Fruit fly (Drosophila melanogaster) whole organism, embryonic: ENCODE data around the gene CG8135.
A peak's percentile ranks its signal among the peaks of the same experiment; 100 is the strongest.

ENCODE experiments used
- Adf1 ChIP-seq: fragments of 200-800 bp; sonication (Bioruptor generic); IDR thresholded peaks from 2 replicates; pipeline ENCODE4 v1.3.6; 2022; ENCODE audit warnings: missing biosample characterization, missing genetic modification characterization
- Asciz ChIP-seq: fragments of 200-800 bp; sonication (Bioruptor generic); optimal IDR thresholded peaks from 2 replicates; lab custom pipeline; 2017; ENCODE audit warnings: missing biosample characterization, mild to moderate bottlenecking, missing genetic modification characterization, missing genetic modification reagents
- B-H1 ChIP-seq: fragments of 200-800 bp; sonication (Bioruptor generic); IDR thresholded peaks from 3 replicates; pipeline ENCODE4 v1.3.6; 2022; ENCODE audit warnings: missing biosample characterization, missing genetic modification characterization
- BEAF-32 ChIP-seq: fragments of 200-800 bp; sonication (Bioruptor generic); optimal IDR thresholded peaks from 3 replicates; lab custom pipeline; 2017; ENCODE audit warnings: missing biosample characterization, missing genetic modification characterization, mild to moderate bottlenecking, moderate library complexity, missing genetic modification reagents
- Blimp-1 ChIP-seq: fragments of 200-800 bp; sonication (Bioruptor generic); optimal IDR thresholded peaks from 3 replicates; lab custom pipeline; 2018; ENCODE audit warnings: missing biosample characterization, missing genetic modification characterization, mild to moderate bottlenecking, moderate library complexity, missing genetic modification reagents
- CG10147 ChIP-seq: fragments of 200-800 bp; sonication (Bioruptor generic); optimal IDR thresholded peaks from 2 replicates; lab custom pipeline; 2019; ENCODE audit warnings: missing biosample characterization, mild to moderate bottlenecking, missing genetic modification characterization, moderate library complexity
- CG12236 ChIP-seq: fragments of 200-800 bp; sonication (Bioruptor generic); optimal IDR thresholded peaks from 2 replicates; lab custom pipeline; 2016; ENCODE audit warnings: missing biosample characterization, missing genetic modification characterization
- CG13123 ChIP-seq: fragments of 200-800 bp; sonication (Bioruptor generic); optimal IDR thresholded peaks from 2 replicates; lab custom pipeline; 2016; ENCODE audit warnings: missing biosample characterization, missing genetic modification characterization
- CG13424 ChIP-seq: fragments of 200-800 bp; sonication (Bioruptor generic); optimal IDR thresholded peaks from 2 replicates; lab custom pipeline; 2019; ENCODE audit warnings: missing biosample characterization, mild to moderate bottlenecking, missing genetic modification characterization, moderate library complexity
- CG18011 ChIP-seq: fragments of 200-800 bp; sonication (Bioruptor generic); optimal IDR thresholded peaks from 2 replicates; lab custom pipeline; 2017; ENCODE audit warnings: missing biosample characterization, missing genetic modification characterization, mild to moderate bottlenecking, moderate library complexity, missing genotype
- CG18262 ChIP-seq: fragments of 200-800 bp; optimal IDR thresholded peaks from 3 replicates; lab custom pipeline; 2019; ENCODE audit warnings: missing biosample characterization, mild to moderate bottlenecking, missing genetic modification characterization, moderate library complexity
- CG2129 ChIP-seq: fragments of 200-800 bp; sonication (Bioruptor generic); IDR thresholded peaks from 2 replicates; pipeline ENCODE4 v1.3.6; 2022; ENCODE audit warnings: missing biosample characterization, missing genetic modification characterization; ENCODE audit not compliant: partially characterized antibody
- CG34376 ChIP-seq: fragments of 200-800 bp; sonication (Bioruptor generic); optimal IDR thresholded peaks from 2 replicates; lab custom pipeline; 2018; ENCODE audit warnings: missing biosample characterization, mild to moderate bottlenecking, missing genetic modification characterization
- CG4328 ChIP-seq: fragments of 200-800 bp; sonication (Bioruptor generic); optimal IDR thresholded peaks from 3 replicates; lab custom pipeline; 2017; ENCODE audit warnings: missing biosample characterization, missing genetic modification reagents, missing genetic modification characterization
- CG4404 ChIP-seq: fragments of 200-800 bp; sonication (Bioruptor generic); IDR thresholded peaks from 2 replicates; pipeline ENCODE4 v1.3.6; 2022; ENCODE audit warnings: missing biosample characterization, missing genetic modification characterization
- Dfd ChIP-seq, 2 experiments: fragments of >200 bp; optimal IDR thresholded peaks; 2 replicates each; lab custom pipeline; 2017; ENCODE audit warnings: missing biosample characterization in 2 of 2, missing genetic modification characterization in 2 of 2
- Dll ChIP-seq: fragments of 200-800 bp; sonication (Bioruptor generic); IDR thresholded peaks from 4 replicates; pipeline ENCODE4 v1.3.6; 2022; ENCODE audit warnings: missing biosample characterization, missing genetic modification characterization; ENCODE audit not compliant: partially characterized antibody
- ERR ChIP-seq: fragments of 200-800 bp; sonication (Bioruptor generic); optimal IDR thresholded peaks from 2 replicates; lab custom pipeline; 2016; ENCODE audit warnings: missing biosample characterization, missing genetic modification characterization
- HHEX ChIP-seq: fragments of 200-800 bp; sonication (Bioruptor generic); optimal IDR thresholded peaks from 3 replicates; lab custom pipeline; 2017; ENCODE audit warnings: missing biosample characterization, mild to moderate bottlenecking, missing genetic modification characterization, missing genetic modification reagents
- HLH3B ChIP-seq: fragments of 200-800 bp; sonication (Bioruptor generic); IDR thresholded peaks from 2 replicates; pipeline ENCODE4 v1.3.6; 2022; ENCODE audit warnings: missing biosample characterization, missing genetic modification characterization
- Kr ChIP-seq: fragments of 200-800 bp; sonication (Bioruptor generic); optimal IDR thresholded peaks from 2 replicates; lab custom pipeline; 2017; ENCODE audit warnings: missing biosample characterization, mild to moderate bottlenecking, missing genetic modification characterization
- Lim3 ChIP-seq: fragments of 200-800 bp; sonication (Bioruptor generic); IDR thresholded peaks from 2 replicates; pipeline ENCODE4 v1.3.6; 2022; ENCODE audit warnings: missing biosample characterization, missing genetic modification characterization
- Med ChIP-seq: fragments of 200-800 bp; sonication (Bioruptor generic); peaks from one replicate; lab custom pipeline; 2016; ENCODE audit warnings: missing biosample characterization, missing genetic modification characterization, mild to moderate bottlenecking, inconsistent platforms, moderate library complexity
- NK7.1 ChIP-seq: fragments of 200-800 bp; sonication (Bioruptor generic); optimal IDR thresholded peaks from 3 replicates; lab custom pipeline; 2016; ENCODE audit warnings: missing biosample characterization, missing genetic modification characterization
- Nf-YB ChIP-seq: fragments of 200-800 bp; sonication (Bioruptor generic); optimal IDR thresholded peaks from 3 replicates; lab custom pipeline; 2019; ENCODE audit warnings: missing biosample characterization, mild to moderate bottlenecking, missing genetic modification characterization, moderate library complexity
- Stat92E ChIP-seq, 3 experiments: fragments of >200 bp in 2 of 3; fragments of 200-800 bp in 1 of 3; sonication (Bioruptor generic) in 1 of 3; optimal IDR thresholded peaks; 2 replicates each; lab custom pipeline; 2017 to 2019; ENCODE audit warnings: missing biosample characterization in 3 of 3, missing genetic modification characterization in 3 of 3, mild to moderate bottlenecking in 1 of 3, moderate library complexity in 1 of 3
- Trl ChIP-seq, 3 experiments: fragments of >200 bp in 2 of 3; fragments of 200-800 bp in 1 of 3; sonication (Bioruptor generic) in 1 of 3; optimal IDR thresholded peaks; 2 replicates in 1 of 3; 3 replicates in 2 of 3; lab custom pipeline; 2016 to 2017; ENCODE audit warnings: missing biosample characterization in 1 of 3, missing genetic modification characterization in 1 of 3
- ara ChIP-seq: fragments of 200-800 bp; sonication (Bioruptor generic); IDR thresholded peaks from 2 replicates; pipeline ENCODE4 v1.3.6; 2022; ENCODE audit warnings: missing biosample characterization, missing genetic modification characterization
- ase ChIP-seq: fragments of 200-800 bp; sonication (Bioruptor generic); IDR thresholded peaks from 3 replicates; pipeline ENCODE4 v1.3.6; 2022; ENCODE audit warnings: missing biosample characterization, missing genetic modification characterization
- bbx ChIP-seq: fragments of 200-800 bp; sonication (Bioruptor generic); IDR thresholded peaks from 2 replicates; pipeline ENCODE4 v1.3.6; 2022; ENCODE audit warnings: missing biosample characterization, missing genetic modification characterization; ENCODE audit not compliant: partially characterized antibody
- bowl ChIP-seq: fragments of 200-800 bp; sonication (Bioruptor generic); IDR thresholded peaks from 2 replicates; pipeline ENCODE4 v1.3.6; 2022; ENCODE audit warnings: missing biosample characterization, missing genetic modification characterization
- caup ChIP-seq: fragments of 200-800 bp; sonication (Bioruptor generic); optimal IDR thresholded peaks from 3 replicates; lab custom pipeline; 2017; ENCODE audit warnings: missing biosample characterization, mild to moderate bottlenecking, missing genetic modification characterization, moderate library complexity; ENCODE audit not compliant: severe bottlenecking
- chinmo ChIP-seq: fragments of 200-800 bp; sonication (Bioruptor generic); IDR thresholded peaks from 4 replicates; pipeline ENCODE4 v1.3.6; 2022; ENCODE audit warnings: missing biosample characterization, missing genetic modification characterization; ENCODE audit not compliant: partially characterized antibody
- dmrt11E ChIP-seq: fragments of 200-800 bp; sonication (Bioruptor generic); optimal IDR thresholded peaks from 3 replicates; lab custom pipeline; 2018; ENCODE audit warnings: missing biosample characterization, mild to moderate bottlenecking, missing genetic modification characterization, moderate library complexity
- ftz-f1 ChIP-seq: fragments of 200-800 bp; sonication (Bioruptor generic); optimal IDR thresholded peaks from 2 replicates; lab custom pipeline; 2016; ENCODE audit warnings: missing biosample characterization, missing genetic modification characterization
- gcm2 ChIP-seq: fragments of 200-800 bp; sonication (Bioruptor generic); optimal IDR thresholded peaks from 2 replicates; lab custom pipeline; 2016; ENCODE audit warnings: missing biosample characterization, missing genetic modification characterization
- hbn ChIP-seq: fragments of 200-800 bp; sonication (Bioruptor generic); IDR thresholded peaks from 2 replicates; pipeline ENCODE4 v1.3.6; 2022; ENCODE audit warnings: missing biosample characterization, missing genetic modification characterization; ENCODE audit not compliant: partially characterized antibody
- lmd ChIP-seq: fragments of 200-800 bp; sonication (Bioruptor generic); IDR thresholded peaks from 2 replicates; pipeline ENCODE4 v1.3.6; 2022; ENCODE audit warnings: missing biosample characterization, missing genetic modification characterization
- nau ChIP-seq: fragments of 200-800 bp; sonication (Bioruptor generic); optimal IDR thresholded peaks from 3 replicates; lab custom pipeline; 2017; ENCODE audit warnings: missing biosample characterization, mild to moderate bottlenecking, missing genetic modification characterization, missing genetic modification reagents
- p53 ChIP-seq: fragments of 200-800 bp; sonication (Bioruptor generic); optimal IDR thresholded peaks from 2 replicates; lab custom pipeline; 2016; ENCODE audit warnings: missing biosample characterization, missing genetic modification characterization
- phol ChIP-seq: fragments of 200-800 bp; sonication (Bioruptor generic); optimal IDR thresholded peaks from 3 replicates; lab custom pipeline; 2018; ENCODE audit warnings: missing biosample characterization, mild to moderate bottlenecking, missing genetic modification characterization, moderate library complexity
- pros ChIP-seq: fragments of 200-800 bp; sonication (Bioruptor generic); optimal IDR thresholded peaks from 3 replicates; lab custom pipeline; 2019; ENCODE audit warnings: missing biosample characterization, mild to moderate bottlenecking, missing genetic modification characterization, moderate library complexity
- pzg ChIP-seq: fragments of 200-800 bp; sonication (Bioruptor generic); optimal IDR thresholded peaks from 3 replicates; lab custom pipeline; 2018; ENCODE audit warnings: missing biosample characterization, mild to moderate bottlenecking, missing genetic modification characterization, moderate library complexity
- run ChIP-seq: fragments of 200-800 bp; sonication (Bioruptor generic); optimal IDR thresholded peaks from 3 replicates; lab custom pipeline; 2018; ENCODE audit warnings: missing biosample characterization, mild to moderate bottlenecking, missing genetic modification characterization
- sim ChIP-seq: fragments of 200-800 bp; sonication (Bioruptor generic); IDR thresholded peaks from 2 replicates; pipeline ENCODE4 v1.3.6; 2022; ENCODE audit warnings: missing biosample characterization, missing genetic modification characterization
- stwl ChIP-seq: fragments of 200-800 bp; sonication (Bioruptor generic); optimal IDR thresholded peaks from 3 replicates; lab custom pipeline; 2018; ENCODE audit warnings: missing biosample characterization, mild to moderate bottlenecking, missing genetic modification characterization, moderate library complexity
- tgo ChIP-seq: fragments of 200-800 bp; sonication (Bioruptor generic); IDR thresholded peaks from 3 replicates; pipeline ENCODE4 v1.3.6; 2022; ENCODE audit warnings: missing biosample characterization, missing genetic modification characterization
- trem ChIP-seq: fragments of 200-800 bp; optimal IDR thresholded peaks from 3 replicates; lab custom pipeline; 2019; ENCODE audit warnings: missing biosample characterization, mild to moderate bottlenecking, missing genetic modification characterization, moderate library complexity
- vnd ChIP-seq: fragments of 200-800 bp; sonication (Bioruptor generic); IDR thresholded peaks from 3 replicates; pipeline ENCODE4 v1.3.6; 2022; ENCODE audit warnings: missing biosample characterization, missing genetic modification characterization; ENCODE audit not compliant: partially characterized antibody

CG8135 gene

dm6 chr3R:9456373-9456772 lies 52.2 kb downstream of the CG8135 start, which contains the start of gene GstZ1 (continued):
- no peak for TF ChIP-seq CG34376
- no peak for TF ChIP-seq Kr (GFP tag; lab: Kevin White, UChicago)
- no peak for TF ChIP-seq HHEX (GFP tag; lab: Kevin White, UChicago)
- TF ChIP-seq hbn, result peak; percentile 74
- no peak for TF ChIP-seq Asciz (GFP tag; lab: Kevin White, UChicago)
- TF ChIP-seq Lim3 (GFP tag; lab: Robert Waterston, UW), result no peak
- TF ChIP-seq Dll (GFP tag; lab: Robert Waterston, UW), result peak; percentile 80
- peak; percentile 76; the same call in 1 of the 2 replicates for TF ChIP-seq bbx (GFP tag; lab: Robert Waterston, UW)
- peak; percentile 61 for TF ChIP-seq stwl (tag; lab: Kevin White, UChicago)
- TF ChIP-seq pzg (GFP tag; lab: Kevin White, UChicago), result peak; percentile 33
- no peak for TF ChIP-seq caup (GFP tag; lab: Kevin White, UChicago)
- TF ChIP-seq HLH3B (GFP tag; lab: Robert Waterston, UW), result no peak
- no peak for TF ChIP-seq ERR
- TF ChIP-seq vnd (GFP tag; lab: Robert Waterston, UW), result 0 out of 3 replicates have a peak, but pooled peaks have one; percentile 33
- TF ChIP-seq chinmo (GFP tag; lab: Robert Waterston, UW), result peak; percentile 88; the same call in 3 of the 4 replicates
- no peak for TF ChIP-seq pros
- TF ChIP-seq lmd (GFP tag; lab: Robert Waterston, UW), result no peak
- no peak for TF ChIP-seq ase (GFP tag; lab: Robert Waterston, UW)
- TF ChIP-seq Nf-YB, result peak; percentile 65
- TF ChIP-seq dmrt11E (tag; lab: Kevin White, UChicago), result no peak
- peak; percentile 72 for TF ChIP-seq BEAF-32 (GFP tag; lab: Kevin White, UChicago)
- TF ChIP-seq Stat92E (GFP tag; optimal IDR thresholded peaks at IDR 0.05; lab: Kevin White, UChicago), result no peak
- no peak for TF ChIP-seq tgo (GFP tag; lab: Robert Waterston, UW)
- TF ChIP-seq nau (GFP tag; lab: Kevin White, UChicago), result no peak
- TF ChIP-seq phol (tag; lab: Kevin White, UChicago), result no peak
- TF ChIP-seq ara (GFP tag; lab: Robert Waterston, UW), result no peak
- TF ChIP-seq CG4328 (GFP tag; lab: Kevin White, UChicago), result no peak
- no peak for TF ChIP-seq Dfd (GFP tag; optimal IDR thresholded peaks at IDR 0.05; lab: Kevin White, UChicago)
- TF ChIP-seq gcm2 (GFP tag; lab: Kevin White, UChicago), result no peak
- TF ChIP-seq Adf1, result no peak
- TF ChIP-seq bowl (GFP tag; lab: Robert Waterston, UW), result no peak
- no peak for TF ChIP-seq CG12236
- no peak for TF ChIP-seq Blimp-1
- no peak for TF ChIP-seq CG13123 (GFP tag; lab: Kevin White, UChicago)
- TF ChIP-seq Med (GFP tag; lab: Kevin White, UChicago), result peak; percentile 44
- TF ChIP-seq CG18262, result peak; percentile 15
- no peak for TF ChIP-seq CG4404 (GFP tag; lab: Robert Waterston, UW)
- no peak for TF ChIP-seq run (tag; lab: Kevin White, UChicago)
- no peak for TF ChIP-seq NK7.1 (GFP tag; lab: Kevin White, UChicago)
- no peak for TF ChIP-seq sim (GFP tag; lab: Robert Waterston, UW)
- no peak for TF ChIP-seq B-H1
- TF ChIP-seq CG10147 (GFP tag; lab: Kevin White, UChicago), result peak; percentile 18
- no peak for TF ChIP-seq p53 (GFP tag; lab: Kevin White, UChicago)
- TF ChIP-seq Trl (optimal IDR thresholded peaks at IDR 0.05; lab: Kevin White, UChicago), result no peak
- no peak for TF ChIP-seq Trl (GFP tag; optimal IDR thresholded peaks at IDR 0.05; lab: Kevin White, UChicago)
- no peak for TF ChIP-seq CG13424 (tag; lab: Kevin White, UChicago)
- no peak for TF ChIP-seq CG18011 (GFP tag; lab: Kevin White, UChicago)
- no peak for TF ChIP-seq trem (tag; lab: Kevin White, UChicago)
- TF ChIP-seq CG2129, result peak; percentile 38; the same call in 1 of the 2 replicates
- TF ChIP-seq ftz-f1 (GFP tag; lab: Kevin White, UChicago), result no peak
